Fruit fly (Drosophila melanogaster): ENCODE results near the gene ncd.

ncd gene

dm6 chr3R:29763154-29763553, 43.8 kb downstream of the ncd start (continued):
- TF ChIP-seq Dp (GFP tag; optimal IDR thresholded peaks at IDR 0.05) = no peak
- TF ChIP-seq dpn (GFP tag; optimal IDR thresholded peaks at IDR 0.05) = peak; percentile 3 to 12
- TF ChIP-seq B-H1 (GFP tag; IDR thresholded peaks at IDR 0.05) = no peak
- no peak for TF ChIP-seq CG12659 (GFP tag; optimal IDR thresholded peaks at IDR 0.05)
- no peak for TF ChIP-seq CG3838 (GFP tag; optimal IDR thresholded peaks at IDR 0.05)
- no peak for TF ChIP-seq Lim3 (GFP tag; IDR thresholded peaks at IDR 0.05)
- TF ChIP-seq CG14014 (GFP tag; IDR thresholded peaks at IDR 0.05) = peak; percentile 30; the same call in 1 of the 2 replicates
- no peak for TF ChIP-seq danr (GFP tag; IDR thresholded peaks at IDR 0.05)
- no peak for TF ChIP-seq CG7357 (GFP tag; IDR thresholded peaks at IDR 0.05)
- TF ChIP-seq Dbx (GFP tag; IDR thresholded peaks at IDR 0.05) = no peak
- no peak for TF ChIP-seq CG17361 (GFP tag; IDR thresholded peaks at IDR 0.05)
- no peak for TF ChIP-seq Sox100B (GFP tag; optimal IDR thresholded peaks at IDR 0.05)
- no peak for TF ChIP-seq odd (GFP tag; optimal IDR thresholded peaks at IDR 0.05)
- TF ChIP-seq Abd-B (GFP tag; optimal IDR thresholded peaks at IDR 0.05) = no peak
- peak; percentile 53 for TF ChIP-seq Ada2b (GFP tag; IDR thresholded peaks at IDR 0.05)
- TF ChIP-seq toy (GFP tag; IDR thresholded peaks at IDR 0.05) = no peak
- TF ChIP-seq row (GFP tag; IDR thresholded peaks at IDR 0.05) = peak; percentile 55
- peak; percentile 6 for TF ChIP-seq Hr3 (GFP tag; optimal IDR thresholded peaks at IDR 0.05)
- no peak for TF ChIP-seq rib (GFP tag; IDR thresholded peaks at IDR 0.05)
- no peak for TF ChIP-seq CTCF (GFP tag; optimal IDR thresholded peaks at IDR 0.05)
- peak; percentile 35 for TF ChIP-seq CG7839 (tag; optimal IDR thresholded peaks at IDR 0.05)
- no peak for TF ChIP-seq da (GFP tag; optimal IDR thresholded peaks at IDR 0.05)
- TF ChIP-seq CG31365 (tag; optimal IDR thresholded peaks at IDR 0.05) = no peak
- no peak for TF ChIP-seq CG3163 (GFP tag; optimal IDR thresholded peaks at IDR 0.05)
- TF ChIP-seq phol (tag; optimal IDR thresholded peaks at IDR 0.05) = peak; percentile 45
- TF ChIP-seq br (optimal IDR thresholded peaks at IDR 0.05) = no peak
- no peak for TF ChIP-seq wor (GFP tag; IDR thresholded peaks at IDR 0.05)
- peak; percentile 47; the same call in 2 of the 3 replicates for TF ChIP-seq dysf (GFP tag; IDR thresholded peaks at IDR 0.05)
- no peak for TF ChIP-seq CG14050 (GFP tag; IDR thresholded peaks at IDR 0.05)
- no peak for TF ChIP-seq ssp (GFP tag; IDR thresholded peaks at IDR 0.05)
- no peak for TF ChIP-seq Camta (GFP tag; optimal IDR thresholded peaks at IDR 0.05)
- TF ChIP-seq hth (optimal IDR thresholded peaks at IDR 0.05) = no peak
- TF ChIP-seq btn (GFP tag; optimal IDR thresholded peaks at IDR 0.05) = no peak
- TF ChIP-seq Neu2 (GFP tag; optimal IDR thresholded peaks at IDR 0.05; ENCODE audit: borderline replicate concordance) = no peak
- peak; percentile 55 for TF ChIP-seq CG1603 (tag; optimal IDR thresholded peaks at IDR 0.05)
- no peak for TF ChIP-seq eyg (GFP tag; optimal IDR thresholded peaks at IDR 0.05)
- no peak for TF ChIP-seq HLH3B (GFP tag; IDR thresholded peaks at IDR 0.05)
- peak; percentile 60; the same call in 1 of the 2 replicates for TF ChIP-seq Xrp1 (GFP tag; IDR thresholded peaks at IDR 0.05)
- peak; percentile 31 for TF ChIP-seq kay (GFP tag; optimal IDR thresholded peaks at IDR 0.05)
- no peak for TF ChIP-seq fd102C (GFP tag; optimal IDR thresholded peaks at IDR 0.05)
- no peak for TF ChIP-seq Mes4 (GFP tag; optimal IDR thresholded peaks at IDR 0.05)
- TF ChIP-seq org-1 (GFP tag; optimal IDR thresholded peaks at IDR 0.05) = no peak
- TF ChIP-seq Bdp1 (GFP tag; optimal IDR thresholded peaks at IDR 0.05) = no peak
- TF ChIP-seq CG9876 (GFP tag; optimal IDR thresholded peaks at IDR 0.05) = no peak
- no peak for TF ChIP-seq CG3281 (GFP tag; optimal IDR thresholded peaks at IDR 0.05)
- TF ChIP-seq Doc2 (GFP tag; IDR thresholded peaks at IDR 0.05) = no peak
- TF ChIP-seq CG10147 (GFP tag; optimal IDR thresholded peaks at IDR 0.05) = no peak
- TF ChIP-seq pb (GFP tag; optimal IDR thresholded peaks at IDR 0.05) = no peak
- no peak for TF ChIP-seq mld (GFP tag; IDR thresholded peaks at IDR 0.05; ENCODE audit: partially characterized antibody)
- TF ChIP-seq CG12942 (GFP tag; optimal IDR thresholded peaks at IDR 0.05) = no peak
- TF ChIP-seq Rx (GFP tag; IDR thresholded peaks at IDR 0.05) = no peak
- TF ChIP-seq CG16813 (GFP tag; IDR thresholded peaks at IDR 0.05; ENCODE audit: partially characterized antibody) = no peak
- TF ChIP-seq gfzf (GFP tag; optimal IDR thresholded peaks at IDR 0.05) = no peak
- TF ChIP-seq CG10431 (GFP tag; optimal IDR thresholded peaks at IDR 0.05) = no peak

Data from whole organism, embryonic.